Worm (Caenorhabditis elegans): Measurements from ENCODE around the gene lig-1.

- TF ChIP-seq zip-8 (tag; optimal IDR thresholded peaks at IDR 0.05) (no peak), lin-13 (tag; optimal IDR thresholded peaks at IDR 0.05) (no peak), elt-3 (tag; optimal IDR thresholded peaks at IDR 0.05) (no peak), unc-120 (tag; optimal IDR thresholded peaks at IDR 0.05; ENCODE audit: poor library complexity, severe bottlenecking) (no peak), nhr-12 (tag; optimal IDR thresholded peaks at IDR 0.05) (no peak), tbx-8 (GFP tag; optimal IDR thresholded peaks at IDR 0.05) (no peak), bed-3 (GFP tag; optimal IDR thresholded peaks at IDR 0.05) (no peak), ces-1 (GFP tag; optimal IDR thresholded peaks at IDR 0.05) (no peak), mep-1 (tag; optimal IDR thresholded peaks at IDR 0.05) (no peak), snpc-4 (tag; optimal IDR thresholded peaks at IDR 0.05) (no peak), elt-1 (tag; optimal IDR thresholded peaks at IDR 0.05; ENCODE audit: borderline replicate concordance, insufficient read depth) (no peak)
These were observed 51.7 kb downstream of the lig-1 start, which contains the start of gene saeg-1 for ce11 chrV:10865599-10865998.
